Fruit fly (Drosophila melanogaster) whole organism, embryonic: ENCODE results near the gene Moe.
A peak's percentile ranks its signal among the peaks of the same experiment; 100 is the strongest.

Experiments used
- ATbp ChIP-seq: fragments of 200-800 bp; sonication (Bioruptor generic); optimal IDR thresholded peaks from 2 replicates; lab custom pipeline; 2017; ENCODE audit warnings: missing biosample characterization, mild to moderate bottlenecking, missing genetic modification characterization, missing genetic modification reagents
- CG10431 ChIP-seq: fragments of 200-800 bp; sonication (Bioruptor generic); optimal IDR thresholded peaks from 3 replicates; lab custom pipeline; 2018; ENCODE audit warnings: missing biosample characterization, mild to moderate bottlenecking, missing genetic modification characterization
- CG10565 ChIP-seq: fragments of 200-800 bp; sonication (Bioruptor generic); optimal IDR thresholded peaks from 3 replicates; lab custom pipeline; 2016; ENCODE audit warnings: missing biosample characterization, mild to moderate bottlenecking, missing genetic modification characterization
- CG10654 ChIP-seq: fragments of 200-800 bp; sonication (Bioruptor generic); optimal IDR thresholded peaks from 2 replicates; lab custom pipeline; 2016; ENCODE audit warnings: missing biosample characterization, missing genetic modification characterization
- CG11085 ChIP-seq: fragments of 200-800 bp; sonication (Bioruptor generic); IDR thresholded peaks from 2 replicates; pipeline ENCODE4 v1.3.6; 2022; ENCODE audit warnings: missing biosample characterization, missing genetic modification characterization
- CG12942 ChIP-seq: fragments of 200-800 bp; sonication (Bioruptor generic); optimal IDR thresholded peaks from 3 replicates; lab custom pipeline; 2016; ENCODE audit warnings: missing biosample characterization, missing genetic modification characterization
- CG14050 ChIP-seq: fragments of 200-800 bp; sonication (Bioruptor generic); IDR thresholded peaks from 3 replicates; pipeline ENCODE4 v1.3.6; 2022; ENCODE audit warnings: missing biosample characterization, missing genetic modification characterization
- CG15601 ChIP-seq: fragments of 200-800 bp; sonication (Bioruptor generic); optimal IDR thresholded peaks from 3 replicates; lab custom pipeline; 2019; ENCODE audit warnings: missing biosample characterization, mild to moderate bottlenecking, missing genetic modification characterization, moderate library complexity
- CG17568 ChIP-seq: fragments of 200-800 bp; sonication (Bioruptor generic); optimal IDR thresholded peaks from 2 replicates; lab custom pipeline; 2018; ENCODE audit warnings: missing biosample characterization, mild to moderate bottlenecking, missing genetic modification characterization, moderate library complexity
- CG18476 ChIP-seq: fragments of 200-800 bp; sonication (Bioruptor generic); optimal IDR thresholded peaks from 2 replicates; lab custom pipeline; 2016; ENCODE audit warnings: missing biosample characterization, mild to moderate bottlenecking, missing genetic modification characterization
- CG30431 ChIP-seq: fragments of 200-800 bp; sonication (Bioruptor generic); optimal IDR thresholded peaks from 2 replicates; lab custom pipeline; 2017; ENCODE audit warnings: missing biosample characterization, missing genetic modification characterization
- CG31224 ChIP-seq: fragments of 200-800 bp; sonication (Bioruptor generic); IDR thresholded peaks from 2 replicates; pipeline ENCODE4 v1.3.6; 2022; ENCODE audit warnings: missing biosample characterization, missing genetic modification characterization
- CG31441 ChIP-seq: fragments of 200-800 bp; sonication (Bioruptor generic); IDR thresholded peaks from 2 replicates; pipeline ENCODE4 v1.3.6; 2022; ENCODE audit warnings: missing biosample characterization, missing genetic modification characterization
- CG32772 ChIP-seq: fragments of 200-800 bp; sonication (Bioruptor generic); IDR thresholded peaks from 2 replicates; pipeline ENCODE4 v1.3.6; 2022; ENCODE audit warnings: missing biosample characterization, missing genetic modification characterization
- CG3407 ChIP-seq: fragments of 200-800 bp; sonication (Bioruptor generic); optimal IDR thresholded peaks from 2 replicates; lab custom pipeline; 2018; ENCODE audit warnings: missing biosample characterization, mild to moderate bottlenecking, missing genetic modification characterization
- CG34422 ChIP-seq: fragments of 200-800 bp; sonication (Bioruptor generic); IDR thresholded peaks from 3 replicates; pipeline ENCODE4 v1.3.6; 2022; ENCODE audit warnings: missing biosample characterization, missing genetic modification characterization
- CG3838 ChIP-seq: fragments of 200-800 bp; sonication (Bioruptor generic); optimal IDR thresholded peaks from 3 replicates; lab custom pipeline; 2016; ENCODE audit warnings: missing biosample characterization, missing genetic modification characterization
- CG3995 ChIP-seq: fragments of 200-800 bp; sonication (Bioruptor generic); optimal IDR thresholded peaks from 3 replicates; lab custom pipeline; 2016; ENCODE audit warnings: missing biosample characterization, missing genetic modification characterization
- CG6272 ChIP-seq: fragments of 200-800 bp; sonication (Bioruptor generic); IDR thresholded peaks from 2 replicates; pipeline ENCODE4 v1.3.6; 2022; ENCODE audit warnings: missing biosample characterization, missing genetic modification characterization
- CG7928 ChIP-seq: fragments of 200-800 bp; sonication (Bioruptor generic); optimal IDR thresholded peaks from 2 replicates; lab custom pipeline; 2017; ENCODE audit warnings: missing biosample characterization, mild to moderate bottlenecking, missing genetic modification characterization
- CG8290 ChIP-seq, 3 experiments: fragments of 200-800 bp; sonication (Bioruptor generic); optimal IDR thresholded peaks; 2 replicates each; lab custom pipeline; 2016 to 2019; ENCODE audit warnings: missing biosample characterization in 3 of 3, missing genetic modification characterization in 3 of 3, mild to moderate bottlenecking in 2 of 3, moderate library complexity in 1 of 3
- CG9797 ChIP-seq: fragments of 200-800 bp; sonication (Bioruptor generic); optimal IDR thresholded peaks from 3 replicates; lab custom pipeline; 2018; ENCODE audit warnings: missing biosample characterization, mild to moderate bottlenecking, missing genetic modification characterization
- CoRest ChIP-seq: fragments of 200-800 bp; sonication (Bioruptor generic); optimal IDR thresholded peaks from 3 replicates; lab custom pipeline; 2018; ENCODE audit warnings: missing biosample characterization, mild to moderate bottlenecking, missing genetic modification characterization, moderate library complexity
- D19B ChIP-seq: fragments of 200-800 bp; sonication (Bioruptor generic); optimal IDR thresholded peaks from 2 replicates; lab custom pipeline; 2017; ENCODE audit warnings: missing biosample characterization, mild to moderate bottlenecking, missing genetic modification characterization
- E2f2 ChIP-seq: fragments of 200-800 bp; sonication (Bioruptor generic); IDR thresholded peaks from 2 replicates; pipeline ENCODE4 v1.3.6; 2022; ENCODE audit warnings: missing biosample characterization, missing genetic modification characterization
- Ets97D ChIP-seq: fragments of 200-800 bp; sonication (Bioruptor generic); optimal IDR thresholded peaks from 3 replicates; lab custom pipeline; 2016; ENCODE audit warnings: missing biosample characterization, missing genetic modification characterization
- GATAe ChIP-seq: fragments of 200-800 bp; sonication (Bioruptor generic); conservative IDR thresholded peaks from 2 replicates; pipeline ENCODE4 v1.3.6; 2022; ENCODE audit warnings: missing biosample characterization, missing genetic modification characterization
- Hey ChIP-seq: fragments of 200-800 bp; sonication (Bioruptor generic); optimal IDR thresholded peaks from 3 replicates; lab custom pipeline; 2018; ENCODE audit warnings: missing biosample characterization, mild to moderate bottlenecking, missing genetic modification characterization
- Hr3 ChIP-seq: fragments of 200-800 bp; sonication (Bioruptor generic); optimal IDR thresholded peaks from 3 replicates; lab custom pipeline; 2016; ENCODE audit warnings: missing biosample characterization, missing genetic modification characterization
- Lpt ChIP-seq: fragments of >200 bp; optimal IDR thresholded peaks from 2 replicates; lab custom pipeline; 2018; ENCODE audit warnings: missing biosample characterization, missing genetic modification characterization
- NfI ChIP-seq: fragments of 200-800 bp; sonication (Bioruptor generic); optimal IDR thresholded peaks from 3 replicates; lab custom pipeline; 2018; ENCODE audit warnings: missing biosample characterization, mild to moderate bottlenecking, missing genetic modification characterization, moderate library complexity
- Oaz ChIP-seq: fragments of 200-800 bp; sonication (Bioruptor generic); IDR thresholded peaks from 2 replicates; pipeline ENCODE4 v1.3.6; 2022; ENCODE audit warnings: missing biosample characterization, missing genetic modification characterization
- Optix ChIP-seq: fragments of 200-800 bp; sonication (Bioruptor generic); IDR thresholded peaks from 3 replicates; pipeline ENCODE4 v1.3.6; 2022; ENCODE audit warnings: missing biosample characterization, missing genetic modification characterization
- Sry-δ ChIP-seq: fragments of 200-800 bp; sonication (Bioruptor generic); optimal IDR thresholded peaks from 2 replicates; lab custom pipeline; 2016; ENCODE audit warnings: missing biosample characterization, missing genetic modification characterization
- Ssrp ChIP-seq: fragments of 200-800 bp; sonication (Bioruptor generic); optimal IDR thresholded peaks from 2 replicates; lab custom pipeline; 2018; ENCODE audit warnings: missing biosample characterization, mild to moderate bottlenecking, missing genetic modification characterization, moderate library complexity
- TFAM ChIP-seq: fragments of 200-800 bp; sonication (Bioruptor generic); optimal IDR thresholded peaks from 2 replicates; lab custom pipeline; 2017; ENCODE audit warnings: missing biosample characterization, missing genetic modification characterization, inconsistent platforms
- abd-A ChIP-seq: fragments of 200-800 bp; sonication (Bioruptor generic); optimal IDR thresholded peaks from 3 replicates; lab custom pipeline; 2019; ENCODE audit warnings: missing biosample characterization, mild to moderate bottlenecking, missing genetic modification characterization, moderate library complexity
- cato ChIP-seq: fragments of 200-800 bp; sonication (Bioruptor generic); optimal IDR thresholded peaks from 2 replicates; lab custom pipeline; 2016; ENCODE audit warnings: missing biosample characterization, missing genetic modification characterization, borderline replicate concordance
- croc ChIP-seq: fragments of 200-800 bp; sonication (Bioruptor generic); conservative IDR thresholded peaks from 3 replicates; pipeline ENCODE4 v1.3.6; 2022; ENCODE audit warnings: missing biosample characterization, missing genetic modification characterization
- disco-r ChIP-seq: fragments of 200-800 bp; sonication (Bioruptor generic); optimal IDR thresholded peaks from 2 replicates; lab custom pipeline; 2016; ENCODE audit warnings: missing biosample characterization, missing genetic modification characterization
- ftz-f1 ChIP-seq: fragments of 200-800 bp; sonication (Bioruptor generic); optimal IDR thresholded peaks from 2 replicates; lab custom pipeline; 2016; ENCODE audit warnings: missing biosample characterization, missing genetic modification characterization
- fu2 ChIP-seq: fragments of 200-800 bp; sonication (Bioruptor generic); optimal IDR thresholded peaks from 2 replicates; lab custom pipeline; 2016; ENCODE audit warnings: missing biosample characterization, missing genetic modification characterization
- gro ChIP-seq: fragments of 200-800 bp; sonication (Bioruptor generic); optimal IDR thresholded peaks from 2 replicates; lab custom pipeline; 2016; ENCODE audit warnings: missing biosample characterization, missing genetic modification characterization
- hkb ChIP-seq, 2 experiments: fragments of 200-800 bp in 1 of 2; fragments of >200 bp in 1 of 2; sonication (Bioruptor generic) in 1 of 2; IDR thresholded peaks in 1 of 2; optimal IDR thresholded peaks in 1 of 2; 2 replicates each; pipeline versions ENCODE4 v1.3.6 to Lab custom; 2017 to 2022; ENCODE audit warnings: missing biosample characterization in 1 of 2, missing genetic modification characterization in 1 of 2
- oc ChIP-seq: fragments of 200-800 bp; sonication (Bioruptor generic); optimal IDR thresholded peaks from 2 replicates; lab custom pipeline; 2018; ENCODE audit warnings: missing biosample characterization, mild to moderate bottlenecking, missing genetic modification characterization, moderate library complexity
- peb ChIP-seq: fragments of 200-800 bp; sonication (Bioruptor generic); IDR thresholded peaks from 2 replicates; pipeline ENCODE4 v1.3.6; 2022; ENCODE audit warnings: missing biosample characterization, missing genetic modification characterization
- schlank ChIP-seq: fragments of 200-800 bp; sonication (Bioruptor generic); optimal IDR thresholded peaks from 2 replicates; lab custom pipeline; 2018; ENCODE audit warnings: missing biosample characterization, mild to moderate bottlenecking, missing genetic modification characterization
- tap ChIP-seq: fragments of 200-800 bp; optimal IDR thresholded peaks from 3 replicates; lab custom pipeline; 2019; ENCODE audit warnings: missing biosample characterization, mild to moderate bottlenecking, missing genetic modification characterization, moderate library complexity
- tin ChIP-seq: fragments of 200-800 bp; sonication (Bioruptor generic); optimal IDR thresholded peaks from 3 replicates; lab custom pipeline; 2016; ENCODE audit warnings: missing biosample characterization, missing genetic modification characterization
- tna ChIP-seq: fragments of 200-800 bp; sonication (Bioruptor generic); IDR thresholded peaks from 2 replicates; pipeline ENCODE4 v1.3.6; 2022; ENCODE audit warnings: missing biosample characterization, missing genetic modification characterization; ENCODE audit not compliant: partially characterized antibody
- tup ChIP-seq: fragments of 200-800 bp; sonication (Bioruptor generic); optimal IDR thresholded peaks from 2 replicates; lab custom pipeline; 2016; ENCODE audit warnings: missing biosample characterization, mild to moderate bottlenecking, missing genetic modification characterization, moderate library complexity

The Moe gene

DNA sequence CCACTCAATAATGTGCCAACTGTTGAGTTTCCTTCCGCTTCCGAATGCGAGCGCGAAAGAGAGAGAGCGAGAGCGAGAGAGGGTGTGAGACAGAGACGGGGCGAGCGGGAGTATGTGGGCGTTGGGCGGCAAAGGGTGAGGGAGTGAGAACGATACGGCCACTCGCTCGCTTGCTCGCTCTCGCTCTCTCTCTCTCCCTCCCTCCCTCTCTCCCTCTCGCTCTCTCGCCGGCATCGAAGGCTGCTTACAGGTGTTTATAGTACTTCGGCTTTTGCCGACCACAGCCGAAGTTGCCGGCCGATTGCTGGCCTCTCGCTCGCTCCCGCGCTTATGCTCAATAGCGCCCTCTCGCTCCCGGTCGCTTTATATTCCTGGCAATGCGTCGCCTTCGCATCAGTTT, 26.6 kb upstream of the Moe start (continued):
- TF ChIP-seq Hr3 (GFP tag; lab: Kevin White, UChicago) = no peak
- TF ChIP-seq CG9797 = no peak
- no peak for TF ChIP-seq CG3407 (GFP tag; lab: Kevin White, UChicago)
- TF ChIP-seq D19B (GFP tag; lab: Kevin White, UChicago) = no peak
- no peak for TF ChIP-seq Oaz (GFP tag; lab: Robert Waterston, UW)
- no peak for TF ChIP-seq CG11085
- peak; percentile 31 for TF ChIP-seq CG8290 (GFP tag; optimal IDR thresholded peaks at IDR 0.05; lab: Kevin White, UChicago)
- TF ChIP-seq CG8290 (tag; optimal IDR thresholded peaks at IDR 0.05; lab: Kevin White, UChicago) = peak; percentile 30 to 49
- no peak for TF ChIP-seq CoRest
- TF ChIP-seq NfI = no peak
- no peak for TF ChIP-seq CG17568 (GFP tag; lab: Kevin White, UChicago)
- no peak for TF ChIP-seq Lpt (GFP tag; lab: Kevin White, UChicago)
- no peak for TF ChIP-seq Ssrp
- no peak for TF ChIP-seq CG6272
- TF ChIP-seq tap (tag; lab: Kevin White, UChicago) = no peak
- TF ChIP-seq CG12942 (GFP tag; lab: Kevin White, UChicago) = no peak
- no peak for TF ChIP-seq oc (tag; lab: Kevin White, UChicago)
- TF ChIP-seq CG10654 (GFP tag; lab: Kevin White, UChicago) = no peak
- TF ChIP-seq Hey (tag; lab: Kevin White, UChicago) = no peak
- TF ChIP-seq CG10431 (GFP tag; lab: Kevin White, UChicago) = no peak
- no peak for TF ChIP-seq CG30431 (GFP tag; lab: Kevin White, UChicago)
- no peak for TF ChIP-seq croc (GFP tag; lab: Robert Waterston, UW)
- no peak for TF ChIP-seq gro
- TF ChIP-seq hkb (optimal IDR thresholded peaks at IDR 0.05; lab: Kevin White, UChicago) = no peak
- TF ChIP-seq hkb (GFP tag; IDR thresholded peaks at IDR 0.05; lab: Robert Waterston, UW) = no peak
- TF ChIP-seq tna (GFP tag; lab: Robert Waterston, UW) = no peak
- no peak for TF ChIP-seq CG10565
- TF ChIP-seq CG31441 (GFP tag; lab: Robert Waterston, UW) = no peak
- TF ChIP-seq Optix (GFP tag; lab: Robert Waterston, UW) = no peak
- no peak for TF ChIP-seq CG31224 (GFP tag; lab: Robert Waterston, UW)
- no peak for TF ChIP-seq CG3995 (GFP tag; lab: Kevin White, UChicago)
- peak; percentile 45; the same call in 1 of the 3 replicates for TF ChIP-seq CG34422 (GFP tag; lab: Robert Waterston, UW)
- TF ChIP-seq Sry-δ = no peak
- TF ChIP-seq CG18476 (GFP tag; lab: Kevin White, UChicago) = no peak
- TF ChIP-seq schlank = no peak
- TF ChIP-seq disco-r = no peak
- TF ChIP-seq peb (GFP tag; lab: Robert Waterston, UW) = no peak
- TF ChIP-seq Ets97D = peak; percentile 17
- no peak for TF ChIP-seq GATAe (GFP tag; lab: Robert Waterston, UW)
- TF ChIP-seq CG14050 (GFP tag; lab: Robert Waterston, UW) = no peak
- TF ChIP-seq CG32772 (GFP tag; lab: Robert Waterston, UW) = no peak
- TF ChIP-seq ATbp (GFP tag; lab: Kevin White, UChicago) = no peak
- TF ChIP-seq TFAM (GFP tag; lab: Kevin White, UChicago) = no peak
- TF ChIP-seq CG15601 (tag; lab: Kevin White, UChicago) = no peak
- peak; percentile 70 for TF ChIP-seq abd-A
- no peak for TF ChIP-seq tup (GFP tag; lab: Kevin White, UChicago)
- TF ChIP-seq fu2 (GFP tag; lab: Kevin White, UChicago) = no peak
- TF ChIP-seq CG7928 (GFP tag; lab: Kevin White, UChicago) = no peak
- TF ChIP-seq CG3838 = no peak
- TF ChIP-seq ftz-f1 (GFP tag; lab: Kevin White, UChicago) = peak; percentile 19
- no peak for TF ChIP-seq cato
- no peak for TF ChIP-seq tin (GFP tag; lab: Kevin White, UChicago)
- no peak for TF ChIP-seq E2f2 (GFP tag; lab: Robert Waterston, UW)
